Worm (Caenorhabditis elegans) whole organism, L2 larva: Measurements from ENCODE around the gene csa-1.

Source experiments
- C34F6.9 ChIP-seq: fragments of 150-350 bp; optimal IDR thresholded peaks from 2 replicates; lab custom pipeline; 2014; ENCODE audit warnings: missing biosample characterization, missing genetic modification characterization
- F13H6.1 ChIP-seq: sonication (generic microtip); optimal IDR thresholded peaks from 2 replicates; lab custom pipeline; 2016; ENCODE audit warnings: missing genetic modification characterization, missing compliant biosample characterization
- R02D3.7 ChIP-seq: fragments of 150-350 bp; optimal IDR thresholded peaks from 2 replicates; lab custom pipeline; 2014; ENCODE audit warnings: missing biosample characterization, missing genetic modification characterization
- Y55F3AM.14 ChIP-seq: fragments of 200-800 bp; sonication (Bioruptor generic); optimal IDR thresholded peaks from 2 replicates; lab custom pipeline; 2018; ENCODE audit warnings: mild to moderate bottlenecking, missing genetic modification characterization, missing compliant biosample characterization
- ZK546.5 ChIP-seq: sonication (generic microtip); optimal IDR thresholded peaks from 2 replicates; lab custom pipeline; 2017; ENCODE audit warnings: missing biosample characterization, missing genetic modification characterization
- alr-1 ChIP-seq: fragments of 150-350 bp; optimal IDR thresholded peaks from 2 replicates; lab custom pipeline; 2014; ENCODE audit warnings: missing biosample characterization, missing genetic modification characterization
- aly-2 ChIP-seq: fragments of 150-350 bp; optimal IDR thresholded peaks from 2 replicates; lab custom pipeline; 2014; ENCODE audit warnings: missing biosample characterization, missing genetic modification characterization
- ama-1 ChIP-seq: fragments of 150-350 bp; optimal IDR thresholded peaks from 2 replicates; lab custom pipeline; 2018; ENCODE audit warnings: inconsistent platforms
- blmp-1 ChIP-seq: sonication (generic microtip); optimal IDR thresholded peaks from 2 replicates; lab custom pipeline; 2017; ENCODE audit warnings: missing genetic modification characterization, mild to moderate bottlenecking, missing compliant biosample characterization, antibody characterized with exemption, moderate library complexity; ENCODE audit not compliant: insufficient read depth
- ceh-16 ChIP-seq: fragments of 150-350 bp; optimal IDR thresholded peaks from 2 replicates; lab custom pipeline; 2014; ENCODE audit warnings: missing biosample characterization, missing genetic modification characterization
- ceh-82 ChIP-seq: fragments of 150-350 bp; optimal IDR thresholded peaks from 2 replicates; lab custom pipeline; 2014; ENCODE audit warnings: missing biosample characterization, missing genetic modification characterization
- crh-2 ChIP-seq: sonication (generic microtip); optimal IDR thresholded peaks from 2 replicates; lab custom pipeline; 2017; ENCODE audit warnings: missing biosample characterization, missing genetic modification characterization
- dmd-4 ChIP-seq: sonication (generic microtip); optimal IDR thresholded peaks from 2 replicates; lab custom pipeline; 2017; ENCODE audit warnings: missing biosample characterization, missing genetic modification characterization
- egl-27 ChIP-seq: sonication (generic microtip); optimal IDR thresholded peaks from 3 replicates; lab custom pipeline; 2017; ENCODE audit warnings: missing biosample characterization, missing genetic modification reagents, missing genetic modification characterization
- elt-1 ChIP-seq: fragments of 150-350 bp; optimal IDR thresholded peaks from 2 replicates; lab custom pipeline; 2014; ENCODE audit warnings: missing biosample characterization, missing genetic modification characterization
- elt-3 ChIP-seq: sonication (generic microtip); optimal IDR thresholded peaks from 2 replicates; lab custom pipeline; 2017; ENCODE audit warnings: missing biosample characterization, missing genetic modification characterization
- fos-1 ChIP-seq: fragments of 150-350 bp; optimal IDR thresholded peaks from 2 replicates; lab custom pipeline; 2014; ENCODE audit warnings: missing biosample characterization, missing genetic modification characterization
- gmeb-1 ChIP-seq: fragments of 150-350 bp; optimal IDR thresholded peaks from 2 replicates; lab custom pipeline; 2014; ENCODE audit warnings: missing biosample characterization, missing genetic modification characterization
- lin-11 ChIP-seq: fragments of 150-350 bp; sonication (generic microtip); optimal IDR thresholded peaks from 2 replicates; lab custom pipeline; 2014; ENCODE audit warnings: missing biosample characterization, missing genetic modification characterization, inconsistent platforms, mixed read lengths
- lin-13 ChIP-seq: fragments of 150-350 bp; optimal IDR thresholded peaks from 2 replicates; lab custom pipeline; 2014; ENCODE audit warnings: missing biosample characterization, missing genetic modification reagents, missing genetic modification characterization
- lin-39 ChIP-seq: fragments of 150-350 bp; optimal IDR thresholded peaks from 2 replicates; lab custom pipeline; 2014; ENCODE audit warnings: missing biosample characterization, missing genetic modification reagents, missing genetic modification characterization
- lsy-2 ChIP-seq, 2 experiments: fragments of 150-350 bp in 1 of 2; sonication (generic microtip) in 1 of 2; optimal IDR thresholded peaks; 2 replicates each; lab custom pipeline; 2014 to 2017; ENCODE audit warnings: missing biosample characterization in 2 of 2, missing genetic modification characterization in 2 of 2
- mab-5 ChIP-seq: fragments of 150-350 bp; optimal IDR thresholded peaks from 2 replicates; lab custom pipeline; 2014; ENCODE audit warnings: missing biosample characterization, missing genetic modification characterization
- mbf-1 ChIP-seq: sonication (generic microtip); optimal IDR thresholded peaks from 2 replicates; lab custom pipeline; 2017; ENCODE audit warnings: missing biosample characterization, missing genetic modification characterization
- mdl-1 ChIP-seq, 2 experiments: fragments of 150-350 bp in 1 of 2; sonication (generic microtip) in 1 of 2; optimal IDR thresholded peaks; 2 replicates each; lab custom pipeline; 2017; ENCODE audit warnings: missing biosample characterization in 2 of 2, missing genetic modification characterization in 2 of 2
- nhr-10 ChIP-seq: sonication (generic microtip); optimal IDR thresholded peaks from 2 replicates; lab custom pipeline; 2017; ENCODE audit warnings: missing biosample characterization, missing genetic modification characterization
- nhr-11 ChIP-seq: fragments of 150-350 bp; optimal IDR thresholded peaks from 2 replicates; lab custom pipeline; 2014; ENCODE audit warnings: missing biosample characterization, missing genetic modification characterization
- nhr-12 ChIP-seq: fragments of 150-350 bp; optimal IDR thresholded peaks from 2 replicates; lab custom pipeline; 2014; ENCODE audit warnings: missing biosample characterization, missing genetic modification characterization
- nhr-129 ChIP-seq: fragments of 150-350 bp; optimal IDR thresholded peaks from 2 replicates; lab custom pipeline; 2014; ENCODE audit warnings: missing biosample characterization, missing genetic modification characterization
- nhr-21 ChIP-seq: fragments of 150-350 bp; optimal IDR thresholded peaks from 2 replicates; lab custom pipeline; 2014; ENCODE audit warnings: missing biosample characterization, missing genetic modification characterization
- nhr-23 ChIP-seq: fragments of 150-350 bp; optimal IDR thresholded peaks from 2 replicates; lab custom pipeline; 2014; ENCODE audit warnings: missing biosample characterization, missing genetic modification reagents, missing genetic modification characterization
- nhr-237 ChIP-seq: fragments of 150-350 bp; optimal IDR thresholded peaks from 2 replicates; lab custom pipeline; 2014; ENCODE audit warnings: missing biosample characterization, missing genetic modification characterization
- nhr-25 ChIP-seq: fragments of 150-350 bp; sonication (generic microtip); optimal IDR thresholded peaks from 3 replicates; lab custom pipeline; 2014; ENCODE audit warnings: missing biosample characterization, missing genetic modification characterization
- nhr-6 ChIP-seq: fragments of 150-350 bp; optimal IDR thresholded peaks from 2 replicates; lab custom pipeline; 2014; ENCODE audit warnings: missing biosample characterization, missing genetic modification characterization
- nhr-77 ChIP-seq: fragments of 150-350 bp; optimal IDR thresholded peaks from 2 replicates; lab custom pipeline; 2014; ENCODE audit warnings: missing biosample characterization, missing genetic modification characterization
- peb-1 ChIP-seq: fragments of 150-350 bp; optimal IDR thresholded peaks from 2 replicates; lab custom pipeline; 2014; ENCODE audit warnings: missing biosample characterization, missing genetic modification characterization
- sem-4 ChIP-seq: fragments of 150-350 bp; optimal IDR thresholded peaks from 2 replicates; lab custom pipeline; 2014; ENCODE audit warnings: missing biosample characterization, missing genetic modification reagents, missing genetic modification characterization
- skn-1 ChIP-seq: sonication (generic microtip); optimal IDR thresholded peaks from 2 replicates; lab custom pipeline; 2017; ENCODE audit warnings: missing biosample characterization, missing genetic modification characterization
- sma-3 ChIP-seq: sonication (generic microtip); optimal IDR thresholded peaks from 2 replicates; lab custom pipeline; 2016; ENCODE audit warnings: missing genetic modification reagents, missing genetic modification characterization, missing compliant biosample characterization
- sma-9 ChIP-seq, 2 experiments: fragments of 150-350 bp in 1 of 2; sonication (generic microtip) in 1 of 2; optimal IDR thresholded peaks; 2 replicates each; lab custom pipeline; 2014 to 2016; ENCODE audit warnings: missing genetic modification characterization in 2 of 2, mild to moderate bottlenecking in 1 of 2, missing biosample characterization in 1 of 2, missing compliant biosample characterization in 1 of 2, missing genetic modification reagents in 1 of 2, moderate library complexity in 1 of 2
- snpc-4 ChIP-seq: fragments of 150-350 bp; optimal IDR thresholded peaks from 2 replicates; lab custom pipeline; 2014; ENCODE audit warnings: missing biosample characterization, missing genetic modification characterization
- unc-39 ChIP-seq: fragments of 150-350 bp; optimal IDR thresholded peaks from 2 replicates; lab custom pipeline; 2014; ENCODE audit warnings: missing biosample characterization, missing genetic modification characterization
- unc-55 ChIP-seq: fragments of 150-350 bp; sonication (generic microtip); optimal IDR thresholded peaks from 3 replicates; lab custom pipeline; 2014; ENCODE audit warnings: missing biosample characterization, missing genetic modification reagents, missing genetic modification characterization
- unc-62 ChIP-seq: fragments of 150-350 bp; optimal IDR thresholded peaks from 2 replicates; lab custom pipeline; 2014; ENCODE audit warnings: missing biosample characterization, missing genetic modification reagents, missing genetic modification characterization
- zag-1 ChIP-seq: fragments of 150-350 bp; optimal IDR thresholded peaks from 2 replicates; lab custom pipeline; 2014; ENCODE audit warnings: missing biosample characterization, missing genetic modification characterization
- ztf-1 ChIP-seq: fragments of 200-800 bp; sonication (Bioruptor generic); conservative IDR thresholded peaks from 2 replicates; pipeline ENCODE4 v1.3.6; 2022; ENCODE audit warnings: missing genetic modification characterization, missing compliant biosample characterization
- ztf-11 ChIP-seq: sonication (generic microtip); optimal IDR thresholded peaks from 2 replicates; lab custom pipeline; 2017; ENCODE audit warnings: missing biosample characterization, missing genetic modification characterization
- ztf-4 ChIP-seq: fragments of 150-350 bp; optimal IDR thresholded peaks from 2 replicates; lab custom pipeline; 2014; ENCODE audit warnings: missing biosample characterization, missing genetic modification characterization

csa-1 gene

ce11 chrII:9356723-9357122, 37.2 kb upstream of the csa-1 start:
- no peak for TF ChIP-seq nhr-11 (tag; lab: Kevin White, UChicago)
- TF ChIP-seq ceh-16 (tag; lab: Kevin White, UChicago) = no peak
- TF ChIP-seq nhr-6 (tag; lab: Kevin White, UChicago) = no peak
- no peak for TF ChIP-seq lin-39 (tag; lab: Kevin White, UChicago)
- TF ChIP-seq ztf-1 (GFP tag; lab: Robert Waterston, UW) = no peak
- TF ChIP-seq unc-62 (GFP tag; lab: Kevin White, UChicago) = no peak
- TF ChIP-seq nhr-129 = peak; percentile 75
- no peak for TF ChIP-seq mbf-1 (tag; lab: Kevin White, UChicago)
- TF ChIP-seq ceh-82 (tag; lab: Kevin White, UChicago) = no peak
- TF ChIP-seq ZK546.5 = no peak
- no peak for TF ChIP-seq ztf-4 (tag; lab: Kevin White, UChicago)
- no peak for TF ChIP-seq nhr-77 (tag; lab: Kevin White, UChicago)
- no peak for TF ChIP-seq gmeb-1 (tag; lab: Kevin White, UChicago)
- no peak for TF ChIP-seq nhr-12 (tag; lab: Kevin White, UChicago)
- TF ChIP-seq lin-13 (GFP tag; lab: Kevin White, UChicago) = no peak
- TF ChIP-seq skn-1 (tag; lab: Kevin White, UChicago) = no peak
- no peak for TF ChIP-seq elt-3 (tag; lab: Kevin White, UChicago)
- peak; percentile 17 for TF ChIP-seq zag-1
- peak; percentile 51 for TF ChIP-seq unc-55
- TF ChIP-seq ama-1 = no peak
- TF ChIP-seq alr-1 (tag; lab: Kevin White, UChicago) = no peak
- peak; percentile 57 for TF ChIP-seq sem-4
- no peak for TF ChIP-seq nhr-23
- TF ChIP-seq fos-1 (tag; lab: Kevin White, UChicago) = peak; percentile 45
- peak; percentile 84 for TF ChIP-seq sma-9 (GFP tag; optimal IDR thresholded peaks at IDR 0.05; lab: Kevin White, UChicago)
- TF ChIP-seq sma-9 (tag; optimal IDR thresholded peaks at IDR 0.05; lab: Kevin White, UChicago) = no peak
- no peak for TF ChIP-seq Y55F3AM.14 (GFP tag; lab: Kevin White, UChicago)
- no peak for TF ChIP-seq ztf-11 (tag; lab: Kevin White, UChicago)
- no peak for TF ChIP-seq aly-2 (tag; lab: Kevin White, UChicago)
- no peak for TF ChIP-seq dmd-4 (tag; lab: Kevin White, UChicago)
- no peak for TF ChIP-seq unc-39
- TF ChIP-seq nhr-10 (tag; lab: Kevin White, UChicago) = no peak
- TF ChIP-seq snpc-4 (tag; lab: Kevin White, UChicago) = no peak
- no peak for TF ChIP-seq nhr-237 (tag; lab: Kevin White, UChicago)
- TF ChIP-seq peb-1 (tag; lab: Kevin White, UChicago) = no peak
- TF ChIP-seq lsy-2 (tag; optimal IDR thresholded peaks at IDR 0.05; lab: Kevin White, UChicago) = peak in 1 of 2 experiments; percentile 60
- TF ChIP-seq mdl-1 (tag; optimal IDR thresholded peaks at IDR 0.05; lab: Kevin White, UChicago) = peak; percentile 44 to 58
- TF ChIP-seq elt-1 (tag; lab: Kevin White, UChicago) = no peak
- no peak for TF ChIP-seq R02D3.7 (tag; lab: Kevin White, UChicago)
- TF ChIP-seq nhr-21 (tag; lab: Kevin White, UChicago) = peak; percentile 37
- TF ChIP-seq nhr-25 (tag; lab: Kevin White, UChicago) = peak; percentile 38
- peak; percentile 58 for TF ChIP-seq blmp-1 (tag; lab: Kevin White, UChicago)
- TF ChIP-seq C34F6.9 (tag; lab: Kevin White, UChicago) = peak; percentile 52
- TF ChIP-seq mab-5 (tag; lab: Kevin White, UChicago) = no peak
- no peak for TF ChIP-seq lin-11 (tag; lab: Kevin White, UChicago)
- peak; percentile 38 for TF ChIP-seq sma-3 (GFP tag; lab: Kevin White, UChicago)
- peak; percentile 28 for TF ChIP-seq crh-2 (tag; lab: Kevin White, UChicago)
- TF ChIP-seq F13H6.1 = peak; percentile 72
- peak; percentile 75 for TF ChIP-seq egl-27 (tag; lab: Kevin White, UChicago)
- TF ChIP-seq, all 48 proteins: peak for 16
